Fruit fly (Drosophila melanogaster): ENCODE results near the gene Gr64f.

- TF ChIP-seq CG8478 (optimal IDR thresholded peaks at IDR 0.05) = no peak
- no peak for TF ChIP-seq EcR (GFP tag; optimal IDR thresholded peaks at IDR 0.05)
- no peak for TF ChIP-seq usp (GFP tag; optimal IDR thresholded peaks at IDR 0.05)
- no peak for TF ChIP-seq pan (optimal IDR thresholded peaks at IDR 0.05)
- no peak for TF ChIP-seq psq (optimal IDR thresholded peaks at IDR 0.05)
- no peak for TF ChIP-seq Dll (optimal IDR thresholded peaks at IDR 0.05)
These were observed 28.3 kb upstream of the Gr64f start for dm6 chr3L:4007256-4007655.
